Worm (Caenorhabditis elegans) whole organism, L4 larva: Measurements from ENCODE around the gene Y116A8C.24.

Experiments
- R02D3.7 ChIP-seq: fragments of 150-350 bp; sonication (generic microtip); optimal IDR thresholded peaks from 3 replicates; lab custom pipeline; 2014; ENCODE audit warnings: missing biosample characterization, missing genetic modification characterization
- ceh-28 ChIP-seq: fragments of 150-350 bp; optimal IDR thresholded peaks from 2 replicates; lab custom pipeline; 2014; ENCODE audit warnings: missing biosample characterization, missing genetic modification reagents, missing genetic modification characterization
- fos-1 ChIP-seq: fragments of 150-350 bp; optimal IDR thresholded peaks from 2 replicates; lab custom pipeline; 2014; ENCODE audit warnings: missing biosample characterization, missing genetic modification characterization
- lin-15B ChIP-seq: fragments of 150-350 bp; sonication (generic microtip); optimal IDR thresholded peaks from 3 replicates; lab custom pipeline; 2014; ENCODE audit warnings: missing biosample characterization, missing genetic modification characterization
- lin-38 ChIP-seq: fragments of 200-800 bp; sonication (Bioruptor generic); IDR thresholded peaks from 2 replicates; pipeline ENCODE4 v1.3.6; 2022; ENCODE audit warnings: missing genetic modification reagents, missing genetic modification characterization, missing compliant biosample characterization
- lin-39 ChIP-seq: fragments of 150-350 bp; optimal IDR thresholded peaks from 2 replicates; lab custom pipeline; 2014; ENCODE audit warnings: missing biosample characterization, missing genetic modification reagents, missing genetic modification characterization
- mdl-1 ChIP-seq, 2 experiments: fragments of 150-350 bp in 1 of 2; sonication (generic microtip) in 1 of 2; optimal IDR thresholded peaks; 2 replicates each; lab custom pipeline; 2014 to 2017; ENCODE audit warnings: missing biosample characterization in 2 of 2, missing genetic modification characterization in 2 of 2
- nhr-11 ChIP-seq: fragments of 150-350 bp; optimal IDR thresholded peaks from 2 replicates; lab custom pipeline; 2014; ENCODE audit warnings: missing biosample characterization, missing genetic modification characterization
- nhr-237 ChIP-seq: sonication (generic microtip); optimal IDR thresholded peaks from 2 replicates; lab custom pipeline; 2017; ENCODE audit warnings: missing biosample characterization, missing genetic modification characterization
- nhr-41 ChIP-seq: fragments of 200-800 bp; sonication (Bioruptor generic); IDR thresholded peaks from 2 replicates; pipeline ENCODE4 v1.3.6; 2022; ENCODE audit warnings: missing genetic modification reagents, missing genetic modification characterization, missing compliant biosample characterization
- pqm-1 ChIP-seq: sonication (generic microtip); optimal IDR thresholded peaks from 2 replicates; lab custom pipeline; 2017; ENCODE audit warnings: missing biosample characterization, missing genetic modification characterization
- unc-62 ChIP-seq, 3 experiments: fragments of 150-350 bp in 1 of 3; sonication (generic microtip); optimal IDR thresholded peaks in 2 of 3; peaks in 1 of 3; 1 replicate in 1 of 3; 2 replicates in 2 of 3; lab custom pipeline; 2014 to 2017; ENCODE audit warnings: missing biosample characterization in 3 of 3, missing genetic modification characterization in 3 of 3, missing genetic modification reagents in 3 of 3, missing genotype in 1 of 3

DNA sequence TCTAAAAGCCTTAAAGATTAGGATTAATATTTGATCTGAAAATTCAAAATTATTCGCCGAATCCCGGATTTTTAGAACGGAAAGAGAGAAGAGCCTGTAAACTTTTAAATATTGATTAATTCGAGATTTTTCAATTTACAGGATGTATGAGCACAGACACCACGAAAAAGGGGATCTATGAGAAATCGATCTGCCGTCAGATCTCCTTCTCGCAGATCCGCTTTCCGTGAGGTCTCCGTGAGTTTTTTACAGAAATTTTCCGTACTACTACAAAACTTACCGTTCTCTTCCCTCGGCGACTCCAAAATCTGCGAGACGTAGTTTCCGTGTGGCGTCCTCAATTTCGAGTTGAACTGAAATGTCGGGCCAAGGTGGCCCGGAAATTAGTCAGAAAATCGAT, 37.5 kb upstream of the Y116A8C.24 start:
- no peak for TF ChIP-seq fos-1 (tag; lab: Kevin White, UChicago)
- no peak for TF ChIP-seq pqm-1 (tag; lab: Kevin White, UChicago)
- no peak for TF ChIP-seq unc-62 (GFP tag; optimal IDR thresholded peaks at IDR 0.05 in 1 of 2; lab: Kevin White, UChicago)
- no peak for TF ChIP-seq unc-62 (tag; optimal IDR thresholded peaks at IDR 0.05; lab: Kevin White, UChicago)
- TF ChIP-seq nhr-11 (tag; lab: Kevin White, UChicago): no peak
- no peak for TF ChIP-seq mdl-1 (tag; optimal IDR thresholded peaks at IDR 0.05; lab: Kevin White, UChicago)
- TF ChIP-seq lin-15B: no peak
- no peak for TF ChIP-seq nhr-237 (tag; lab: Kevin White, UChicago)
- TF ChIP-seq nhr-41 (GFP tag; lab: Robert Waterston, UW): no peak
- no peak for TF ChIP-seq lin-38
- no peak for TF ChIP-seq R02D3.7
- no peak for TF ChIP-seq ceh-28 (tag; lab: Kevin White, UChicago)
- TF ChIP-seq lin-39 (tag; lab: Kevin White, UChicago): no peak
